Worm (Caenorhabditis elegans): ENCODE results near the gene F47D12.9.

ce11 chrIII:6344737-6345136 is 41.6 kb upstream of the F47D12.9 start:
- TF ChIP-seq hlh-30 (tag; optimal IDR thresholded peaks at IDR 0.05; ENCODE audit: insufficient read depth) (peak; percentile 41), fkh-10 (GFP tag; optimal IDR thresholded peaks at IDR 0.05) (peak; percentile 33), zip-5 (tag; optimal IDR thresholded peaks at IDR 0.05) (no peak), ets-4 (tag; optimal IDR thresholded peaks at IDR 0.05) (no peak)

All from whole organism, late embryonic.